Fruit fly (Drosophila melanogaster) whole organism, embryonic: ENCODE measurements around the gene rols.

Experiments
- Atf3 ChIP-seq: fragments of 200-800 bp; sonication (Bioruptor generic); optimal IDR thresholded peaks from 3 replicates; lab custom pipeline; 2016; ENCODE audit warnings: missing biosample characterization, missing genetic modification characterization
- CG10366 ChIP-seq: fragments of 200-800 bp; sonication (Bioruptor generic); IDR thresholded peaks from 2 replicates; pipeline ENCODE4 v1.3.6; 2022; ENCODE audit warnings: missing biosample characterization, missing genetic modification characterization
- CG12236 ChIP-seq: fragments of 200-800 bp; sonication (Bioruptor generic); optimal IDR thresholded peaks from 2 replicates; lab custom pipeline; 2016; ENCODE audit warnings: missing biosample characterization, missing genetic modification characterization
- CG12769 ChIP-seq: fragments of 200-800 bp; sonication (Bioruptor generic); optimal IDR thresholded peaks from 2 replicates; lab custom pipeline; 2019; ENCODE audit warnings: missing biosample characterization, mild to moderate bottlenecking, missing genetic modification characterization, moderate library complexity
- CG15601 ChIP-seq: fragments of 200-800 bp; sonication (Bioruptor generic); optimal IDR thresholded peaks from 3 replicates; lab custom pipeline; 2019; ENCODE audit warnings: missing biosample characterization, mild to moderate bottlenecking, missing genetic modification characterization, moderate library complexity
- CG16815 ChIP-seq: fragments of 200-800 bp; sonication (Bioruptor generic); optimal IDR thresholded peaks from 3 replicates; lab custom pipeline; 2017; ENCODE audit warnings: missing biosample characterization, mild to moderate bottlenecking, missing genetic modification characterization
- CG1792 ChIP-seq: fragments of 200-800 bp; sonication (Bioruptor generic); optimal IDR thresholded peaks from 2 replicates; lab custom pipeline; 2016; ENCODE audit warnings: missing biosample characterization, missing genetic modification characterization
- CG2678 ChIP-seq: fragments of 200-800 bp; sonication (Bioruptor generic); optimal IDR thresholded peaks from 3 replicates; lab custom pipeline; 2019; ENCODE audit warnings: missing biosample characterization, mild to moderate bottlenecking, missing genetic modification characterization, moderate library complexity
- CG33213 ChIP-seq: fragments of 200-800 bp; sonication (Bioruptor generic); optimal IDR thresholded peaks from 3 replicates; lab custom pipeline; 2016; ENCODE audit warnings: missing biosample characterization, missing genetic modification characterization
- CG34224 ChIP-seq: fragments of 200-800 bp; sonication (Bioruptor generic); IDR thresholded peaks from 3 replicates; pipeline ENCODE4 v1.3.6; 2022; ENCODE audit warnings: missing biosample characterization, missing genetic modification characterization; ENCODE audit not compliant: partially characterized antibody
- CG3726 ChIP-seq: fragments of 200-800 bp; sonication (Bioruptor generic); IDR thresholded peaks from 3 replicates; pipeline ENCODE4, ENCODE4 v1.3.6; 2022; ENCODE audit warnings: missing biosample characterization, missing genetic modification characterization
- CG3847 ChIP-seq: fragments of 200-800 bp; sonication (Bioruptor generic); IDR thresholded peaks from 2 replicates; pipeline ENCODE4 v1.3.6; 2022; ENCODE audit warnings: missing biosample characterization, missing genetic modification characterization
- CG4707 ChIP-seq: fragments of 200-800 bp; sonication (Bioruptor generic); optimal IDR thresholded peaks from 2 replicates; lab custom pipeline; 2018; ENCODE audit warnings: missing biosample characterization, mild to moderate bottlenecking, missing genetic modification characterization, moderate library complexity
- CG4820 ChIP-seq: fragments of 200-800 bp; sonication (Bioruptor generic); optimal IDR thresholded peaks from 3 replicates; lab custom pipeline; 2016; ENCODE audit warnings: missing biosample characterization, missing genetic modification characterization
- CG6654 ChIP-seq: fragments of 200-800 bp; sonication (Bioruptor generic); optimal IDR thresholded peaks from 2 replicates; lab custom pipeline; 2017; ENCODE audit warnings: missing biosample characterization, mild to moderate bottlenecking, missing genetic modification characterization
- Doc2 ChIP-seq: fragments of 200-800 bp; sonication (Bioruptor generic); IDR thresholded peaks from 2 replicates; pipeline ENCODE4 v1.3.6; 2022; ENCODE audit warnings: missing biosample characterization, missing genetic modification characterization
- E2f1 ChIP-seq: fragments of 200-800 bp; sonication (Bioruptor generic); IDR thresholded peaks from 2 replicates; pipeline ENCODE4 v1.3.6; 2022; ENCODE audit warnings: missing biosample characterization, missing genetic modification characterization
- Hr78 ChIP-seq, 2 experiments: fragments of 200-800 bp in 1 of 2; fragments of >200 bp in 1 of 2; sonication (Bioruptor generic) in 1 of 2; optimal IDR thresholded peaks; 2 replicates each; lab custom pipeline; 2017 to 2019; ENCODE audit warnings: missing biosample characterization in 2 of 2, missing genetic modification characterization in 2 of 2, mild to moderate bottlenecking in 1 of 2, moderate library complexity in 1 of 2
- Lim3 ChIP-seq: fragments of 200-800 bp; sonication (Bioruptor generic); IDR thresholded peaks from 2 replicates; pipeline ENCODE4 v1.3.6; 2022; ENCODE audit warnings: missing biosample characterization, missing genetic modification characterization
- Oaz ChIP-seq: fragments of 200-800 bp; sonication (Bioruptor generic); IDR thresholded peaks from 2 replicates; pipeline ENCODE4 v1.3.6; 2022; ENCODE audit warnings: missing biosample characterization, missing genetic modification characterization
- Ptx1 ChIP-seq: fragments of 200-800 bp; sonication (Bioruptor generic); IDR thresholded peaks from 2 replicates; pipeline ENCODE4 v1.3.6; 2022; ENCODE audit warnings: missing biosample characterization, missing genetic modification characterization
- Rfx ChIP-seq: fragments of 200-800 bp; sonication (Bioruptor generic); IDR thresholded peaks from 2 replicates; pipeline ENCODE4 v1.3.6; 2022; ENCODE audit warnings: missing biosample characterization, missing genetic modification characterization
- Scr ChIP-seq: fragments of 200-800 bp; sonication (Bioruptor generic); IDR thresholded peaks from 2 replicates; pipeline ENCODE4 v1.3.6; 2022; ENCODE audit warnings: missing biosample characterization, missing genetic modification characterization; ENCODE audit not compliant: partially characterized antibody
- Sry-δ ChIP-seq: fragments of 200-800 bp; sonication (Bioruptor generic); optimal IDR thresholded peaks from 2 replicates; lab custom pipeline; 2016; ENCODE audit warnings: missing biosample characterization, missing genetic modification characterization
- Xbp1 ChIP-seq: fragments of 200-800 bp; sonication (Bioruptor generic); optimal IDR thresholded peaks from 3 replicates; lab custom pipeline; 2016; ENCODE audit warnings: missing biosample characterization, mild to moderate bottlenecking, missing genetic modification characterization
- ase ChIP-seq: fragments of 200-800 bp; sonication (Bioruptor generic); IDR thresholded peaks from 3 replicates; pipeline ENCODE4 v1.3.6; 2022; ENCODE audit warnings: missing biosample characterization, missing genetic modification characterization
- bab2 ChIP-seq: fragments of 200-800 bp; sonication (Bioruptor generic); optimal IDR thresholded peaks from 2 replicates; lab custom pipeline; 2016; ENCODE audit warnings: missing biosample characterization, missing genetic modification characterization
- cad ChIP-seq: fragments of >200 bp; optimal IDR thresholded peaks from 2 replicates; lab custom pipeline; 2017; ENCODE audit warnings: missing biosample characterization, missing genetic modification characterization
- crol ChIP-seq: fragments of 200-800 bp; sonication (Bioruptor generic); IDR thresholded peaks from 2 replicates; pipeline ENCODE4 v1.3.6; 2022; ENCODE audit warnings: missing biosample characterization, missing genetic modification characterization
- dan ChIP-seq: fragments of 200-800 bp; sonication (Bioruptor generic); IDR thresholded peaks from 2 replicates; pipeline ENCODE4 v1.3.6; 2022; ENCODE audit warnings: missing biosample characterization, missing genetic modification characterization
- dati ChIP-seq: fragments of 200-800 bp; sonication (Bioruptor generic); IDR thresholded peaks from 2 replicates; pipeline ENCODE4 v1.3.6; 2022; ENCODE audit warnings: missing biosample characterization, missing genetic modification characterization
- dmrt11E ChIP-seq: fragments of 200-800 bp; sonication (Bioruptor generic); optimal IDR thresholded peaks from 3 replicates; lab custom pipeline; 2018; ENCODE audit warnings: missing biosample characterization, mild to moderate bottlenecking, missing genetic modification characterization, moderate library complexity
- emc ChIP-seq: fragments of 200-800 bp; sonication (Bioruptor generic); optimal IDR thresholded peaks from 2 replicates; lab custom pipeline; 2016; ENCODE audit warnings: missing biosample characterization, missing genetic modification characterization
- esg ChIP-seq: fragments of 200-800 bp; sonication (Bioruptor generic); conservative IDR thresholded peaks from 2 replicates; pipeline ENCODE4 v1.3.6; 2022; ENCODE audit warnings: missing biosample characterization, missing genetic modification characterization
- fd102C ChIP-seq: fragments of 200-800 bp; sonication (Bioruptor generic); optimal IDR thresholded peaks from 2 replicates; lab custom pipeline; 2018; ENCODE audit warnings: missing biosample characterization, mild to moderate bottlenecking, missing genetic modification characterization, moderate library complexity
- grn ChIP-seq: fragments of 200-800 bp; sonication (Bioruptor generic); optimal IDR thresholded peaks from 3 replicates; lab custom pipeline; 2017; ENCODE audit warnings: missing biosample characterization, missing genetic modification characterization
- h ChIP-seq: fragments of >200 bp; optimal IDR thresholded peaks from 2 replicates; lab custom pipeline; 2017
- her ChIP-seq: fragments of 200-800 bp; sonication (Bioruptor generic); optimal IDR thresholded peaks from 2 replicates; lab custom pipeline; 2016; ENCODE audit warnings: missing biosample characterization, missing genetic modification characterization
- insv ChIP-seq, 2 experiments: fragments of 200-800 bp; sonication (Bioruptor generic); optimal IDR thresholded peaks; 3 replicates each; lab custom pipeline; 2016 to 2018; ENCODE audit warnings: missing biosample characterization in 2 of 2, missing genetic modification characterization in 2 of 2
- kah ChIP-seq: fragments of 200-800 bp; sonication (Bioruptor generic); optimal IDR thresholded peaks from 2 replicates; lab custom pipeline; 2018; ENCODE audit warnings: missing biosample characterization, mild to moderate bottlenecking, missing genetic modification characterization
- lola ChIP-seq, 3 experiments: fragments of >200 bp in 2 of 3; fragments of 200-800 bp in 1 of 3; sonication (Bioruptor generic) in 1 of 3; optimal IDR thresholded peaks; 2 replicates each; lab custom pipeline; 2017 to 2019; ENCODE audit warnings: missing biosample characterization in 3 of 3, missing genetic modification characterization in 3 of 3, mild to moderate bottlenecking in 1 of 3, moderate library complexity in 1 of 3
- lov ChIP-seq, 2 experiments: fragments of 200-800 bp in 1 of 2; fragments of >200 bp in 1 of 2; sonication (Bioruptor generic) in 1 of 2; IDR thresholded peaks in 1 of 2; optimal IDR thresholded peaks in 1 of 2; 2 replicates in 1 of 2; 3 replicates in 1 of 2; pipeline versions ENCODE4 v1.3.6 to Lab custom; 2017 to 2022; ENCODE audit warnings: missing biosample characterization in 1 of 2, missing genetic modification characterization in 1 of 2
- oc ChIP-seq: fragments of 200-800 bp; sonication (Bioruptor generic); optimal IDR thresholded peaks from 2 replicates; lab custom pipeline; 2018; ENCODE audit warnings: missing biosample characterization, mild to moderate bottlenecking, missing genetic modification characterization, moderate library complexity
- prd ChIP-seq, 3 experiments: fragments of >200 bp in 2 of 3; fragments of 200-800 bp in 1 of 3; sonication (Bioruptor generic) in 1 of 3; optimal IDR thresholded peaks in 2 of 3; IDR thresholded peaks in 1 of 3; 2 replicates in 2 of 3; 3 replicates in 1 of 3; pipeline versions ENCODE4 v1.3.6 to Lab custom; 2017 to 2022; ENCODE audit warnings: missing biosample characterization in 1 of 3, missing genetic modification characterization in 1 of 3
- sisA ChIP-seq: fragments of 200-800 bp; sonication (Bioruptor generic); IDR thresholded peaks from 2 replicates; pipeline ENCODE4 v1.3.6; 2022; ENCODE audit warnings: missing biosample characterization, missing genetic modification characterization
- sna ChIP-seq: fragments of 200-800 bp; sonication (Bioruptor generic); IDR thresholded peaks from 2 replicates; pipeline ENCODE4 v1.3.6; 2022; ENCODE audit warnings: missing biosample characterization, missing genetic modification characterization; ENCODE audit not compliant: partially characterized antibody
- sug ChIP-seq: fragments of 200-800 bp; optimal IDR thresholded peaks from 2 replicates; lab custom pipeline; 2019; ENCODE audit warnings: missing biosample characterization, mild to moderate bottlenecking, missing genetic modification characterization, moderate library complexity
- tin ChIP-seq: fragments of 200-800 bp; sonication (Bioruptor generic); optimal IDR thresholded peaks from 3 replicates; lab custom pipeline; 2016; ENCODE audit warnings: missing biosample characterization, missing genetic modification characterization
- trem ChIP-seq: fragments of 200-800 bp; optimal IDR thresholded peaks from 3 replicates; lab custom pipeline; 2019; ENCODE audit warnings: missing biosample characterization, mild to moderate bottlenecking, missing genetic modification characterization, moderate library complexity
- trh ChIP-seq: fragments of 200-800 bp; sonication (Bioruptor generic); optimal IDR thresholded peaks from 2 replicates; lab custom pipeline; 2016; ENCODE audit warnings: missing biosample characterization, missing genetic modification characterization
- vvl ChIP-seq: fragments of 200-800 bp; sonication (Bioruptor generic); IDR thresholded peaks from 2 replicates; pipeline ENCODE4 v1.3.6; 2022; ENCODE audit warnings: missing biosample characterization, missing genetic modification characterization

rols gene

DNA sequence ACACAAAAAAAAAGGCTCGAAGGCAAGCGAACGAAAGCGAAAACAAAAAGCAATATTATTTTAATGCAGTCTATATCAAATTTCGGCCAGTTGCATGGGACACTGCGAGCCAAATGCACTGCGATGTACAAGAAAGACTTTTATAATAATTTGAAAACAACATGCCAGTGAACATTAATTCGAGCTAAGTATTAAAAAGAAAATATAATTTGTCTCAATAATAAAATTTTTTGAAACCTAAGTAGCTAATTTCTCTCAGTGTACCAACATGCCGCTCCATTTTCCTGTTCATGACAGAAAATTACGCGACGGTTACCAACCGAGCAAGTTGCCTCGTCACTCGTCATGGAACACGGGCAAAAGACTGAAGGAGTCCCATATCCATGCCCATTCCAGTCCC, 12.7 kb upstream of the rols start (continued):
- TF ChIP-seq CG6654 (GFP tag; lab: Kevin White, UChicago) (peak; percentile 16), prd (optimal IDR thresholded peaks at IDR 0.05; lab: Kevin White, UChicago) (no peak), prd (GFP tag; IDR thresholded peaks at IDR 0.05; lab: Robert Waterston, UW) (peak; percentile 79; the same call in 2 of the 3 replicates), vvl (GFP tag; lab: Robert Waterston, UW) (peak; percentile 81), Atf3 (GFP tag; lab: Kevin White, UChicago) (no peak), CG12769 (tag; lab: Kevin White, UChicago) (no peak), crol (GFP tag; lab: Robert Waterston, UW) (no peak), trem (tag; lab: Kevin White, UChicago) (peak; percentile 36), tin (GFP tag; lab: Kevin White, UChicago) (peak; percentile 66), CG2678 (tag; lab: Kevin White, UChicago) (peak; percentile 60), CG4820 (GFP tag; lab: Kevin White, UChicago) (peak; percentile 68), lov (optimal IDR thresholded peaks at IDR 0.05; lab: Kevin White, UChicago) (no peak), lov (GFP tag; IDR thresholded peaks at IDR 0.05; lab: Robert Waterston, UW) (no peak), CG3847 (GFP tag; lab: Robert Waterston, UW) (0 out of 2 replicates have a peak, but pooled peaks have one; percentile 23), her (no peak), emc (no peak), h (lab: Kevin White, UChicago) (no peak), CG15601 (tag; lab: Kevin White, UChicago) (peak; percentile 47), Lim3 (GFP tag; lab: Robert Waterston, UW) (no peak), oc (peak; percentile 58), esg (peak; percentile 60; the same call in 1 of the 2 replicates), sisA (GFP tag; lab: Robert Waterston, UW) (peak; percentile 74), insv (GFP tag; optimal IDR thresholded peaks at IDR 0.05; lab: Kevin White, UChicago) (no peak), cad (no peak), sug (tag; lab: Kevin White, UChicago) (no peak), Oaz (no peak), Rfx (GFP tag; lab: Robert Waterston, UW) (no peak), Doc2 (no peak), CG4707 (GFP tag; lab: Kevin White, UChicago) (peak; percentile 11), Xbp1 (GFP tag; lab: Kevin White, UChicago) (peak; percentile 75), Hr78 (GFP tag; optimal IDR thresholded peaks at IDR 0.05; lab: Kevin White, UChicago) (no peak), CG34224 (no peak), dati (GFP tag; lab: Robert Waterston, UW) (no peak), CG16815 (GFP tag; lab: Kevin White, UChicago) (peak; percentile 66), CG33213 (GFP tag; lab: Kevin White, UChicago) (no peak), bab2 (peak; percentile 55), CG10366 (peak; percentile 66), Ptx1 (peak; percentile 69), trh (GFP tag; lab: Kevin White, UChicago) (peak; percentile 34), fd102C (GFP tag; lab: Kevin White, UChicago) (peak; percentile 4), CG12236 (peak; percentile 9), sna (GFP tag; lab: Robert Waterston, UW) (no peak), CG1792 (no peak), grn (GFP tag; lab: Kevin White, UChicago) (no peak), lola (GFP tag; optimal IDR thresholded peaks at IDR 0.05; lab: Kevin White, UChicago) (peak in 1 of 3 experiments; percentile 79), Scr (no peak), dan (GFP tag; lab: Robert Waterston, UW) (no peak), ase (GFP tag; lab: Robert Waterston, UW) (no peak), kah (GFP tag; lab: Kevin White, UChicago) (no peak), CG3726 (GFP tag; lab: Robert Waterston, UW) (peak; percentile 58; the same call in 1 of the 3 replicates), E2f1 (GFP tag; lab: Robert Waterston, UW) (peak; percentile 65), Sry-δ (GFP tag; lab: Kevin White, UChicago) (no peak), dmrt11E (tag; lab: Kevin White, UChicago) (peak; percentile 88)
